Worm (Caenorhabditis elegans) whole organism, L4 larva: ENCODE data around the gene srh-45.

Experiments used
- arid-1 ChIP-seq: fragments of 200-800 bp; sonication (Bioruptor generic); conservative IDR thresholded peaks from 2 replicates; pipeline ENCODE4 v1.3.6; 2022; ENCODE audit warnings: missing genetic modification reagents, missing genetic modification characterization, missing compliant biosample characterization
- daf-16 ChIP-seq, 3 experiments: sonication (generic microtip); optimal IDR thresholded peaks; 2 replicates each; lab custom pipeline; 2016 to 2017; ENCODE audit warnings: missing genetic modification characterization in 3 of 3, missing genetic modification reagents in 3 of 3, mild to moderate bottlenecking in 2 of 3, missing compliant biosample characterization in 2 of 3, missing biosample characterization in 1 of 3, moderate library complexity in 1 of 3
- mxl-3 ChIP-seq: fragments of 200-800 bp; sonication (Bioruptor generic); optimal IDR thresholded peaks from 2 replicates; lab custom pipeline; 2018; ENCODE audit warnings: mild to moderate bottlenecking, missing genetic modification characterization, missing compliant biosample characterization
- nhr-10 ChIP-seq: fragments of 150-350 bp; optimal IDR thresholded peaks from 2 replicates; lab custom pipeline; 2014; ENCODE audit warnings: missing biosample characterization, missing genetic modification characterization
- nhr-25 ChIP-seq: sonication (generic microtip); optimal IDR thresholded peaks from 2 replicates; lab custom pipeline; 2017; ENCODE audit warnings: missing genetic modification characterization, mild to moderate bottlenecking, missing compliant biosample characterization, antibody characterized with exemption, moderate library complexity, borderline replicate concordance; ENCODE audit not compliant: insufficient read depth
- spr-3 ChIP-seq: fragments of 200-800 bp; sonication (Bioruptor generic); optimal IDR thresholded peaks from 2 replicates; lab custom pipeline; 2018; ENCODE audit warnings: mild to moderate bottlenecking, missing genetic modification characterization, missing compliant biosample characterization

DNA sequence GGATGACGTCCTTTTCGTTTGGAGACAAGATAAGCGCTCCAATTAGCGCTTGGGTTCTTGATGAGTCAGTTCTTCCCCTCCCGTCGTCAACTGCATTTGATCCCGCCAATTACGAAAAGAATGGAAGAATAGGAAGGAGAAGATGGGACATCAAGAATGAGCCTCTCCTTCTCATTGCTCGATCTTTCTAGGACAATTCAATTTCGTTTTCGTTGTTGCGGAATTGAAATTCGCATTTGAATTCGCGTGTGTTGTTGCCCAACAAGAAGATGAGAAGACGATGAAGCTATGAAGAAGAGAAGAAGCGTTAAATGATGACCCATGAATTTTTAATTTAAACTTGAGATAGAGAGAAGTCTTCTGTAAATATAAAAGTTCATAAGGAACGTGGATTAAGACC is 32.1 kb upstream of the srh-45 start:
- TF ChIP-seq nhr-10 (tag; lab: Kevin White, UChicago) (no peak), nhr-25 (tag; lab: Kevin White, UChicago) (no peak), daf-16 (GFP tag; optimal IDR thresholded peaks at IDR 0.05; lab: Kevin White, UChicago) (no peak), daf-16 (tag; optimal IDR thresholded peaks at IDR 0.05; lab: Kevin White, UChicago) (no peak), mxl-3 (GFP tag; lab: Kevin White, UChicago) (no peak), spr-3 (GFP tag; lab: Kevin White, UChicago) (no peak), arid-1 (GFP tag; lab: Robert Waterston, UW) (no peak)
